Fruit fly (Drosophila melanogaster) whole organism, adult: ENCODE results near the gene hoip.

Experiments
- CG11617 ChIP-seq: fragments of 200-800 bp; sonication (Bioruptor generic); optimal IDR thresholded peaks from 2 replicates; lab custom pipeline; 2017; ENCODE audit warnings: mild to moderate bottlenecking, missing biosample characterization, missing genetic modification reagents, missing genetic modification characterization
- CG12768 ChIP-seq: fragments of 200-800 bp; sonication (Bioruptor generic); optimal IDR thresholded peaks from 2 replicates; lab custom pipeline; 2017; ENCODE audit warnings: missing biosample characterization, missing genetic modification characterization, mild to moderate bottlenecking, moderate library complexity, missing genetic modification reagents
- CG14711 ChIP-seq: fragments of 200-800 bp; sonication (Bioruptor generic); optimal IDR thresholded peaks from 2 replicates; lab custom pipeline; 2018; ENCODE audit warnings: missing biosample characterization, mild to moderate bottlenecking, missing genetic modification characterization, moderate library complexity
- CG1620 ChIP-seq: fragments of 200-800 bp; sonication (Bioruptor generic); optimal IDR thresholded peaks from 2 replicates; lab custom pipeline; 2016; ENCODE audit warnings: missing biosample characterization, missing genetic modification characterization
- CG33017 ChIP-seq: fragments of 200-800 bp; sonication (Bioruptor generic); optimal IDR thresholded peaks from 2 replicates; lab custom pipeline; 2018; ENCODE audit warnings: missing biosample characterization, mild to moderate bottlenecking, missing genetic modification characterization, moderate library complexity
- CG5204 ChIP-seq: fragments of 200-800 bp; sonication (Bioruptor generic); optimal IDR thresholded peaks from 2 replicates; lab custom pipeline; 2016; ENCODE audit warnings: missing biosample characterization, missing genetic modification characterization
- CG7045 ChIP-seq: fragments of 200-800 bp; sonication (Bioruptor generic); optimal IDR thresholded peaks from 2 replicates; lab custom pipeline; 2017; ENCODE audit warnings: missing biosample characterization, mild to moderate bottlenecking, missing genetic modification characterization
- CG7101 ChIP-seq: fragments of 200-800 bp; sonication (Bioruptor generic); optimal IDR thresholded peaks from 2 replicates; lab custom pipeline; 2018; ENCODE audit warnings: missing biosample characterization, mild to moderate bottlenecking, missing genetic modification characterization, moderate library complexity
- Clk ChIP-seq: fragments of 200-800 bp; sonication (Bioruptor generic); optimal IDR thresholded peaks from 2 replicates; lab custom pipeline; 2017; ENCODE audit warnings: missing biosample characterization, missing genetic modification characterization
- Crg-1 ChIP-seq: fragments of 200-800 bp; sonication (Bioruptor generic); optimal IDR thresholded peaks from 2 replicates; lab custom pipeline; 2016; ENCODE audit warnings: missing biosample characterization, missing genetic modification characterization
- Hr96 ChIP-seq: fragments of 200-800 bp; sonication (Bioruptor generic); optimal IDR thresholded peaks from 2 replicates; lab custom pipeline; 2016; ENCODE audit warnings: missing biosample characterization, missing genetic modification characterization
- bab1 ChIP-seq: fragments of 200-800 bp; sonication (Bioruptor generic); optimal IDR thresholded peaks from 3 replicates; lab custom pipeline; 2019; ENCODE audit warnings: missing biosample characterization, mild to moderate bottlenecking, missing genetic modification characterization, moderate library complexity
- cic ChIP-seq: fragments of 200-800 bp; sonication (Bioruptor generic); optimal IDR thresholded peaks from 2 replicates; lab custom pipeline; 2017; ENCODE audit warnings: missing biosample characterization, mild to moderate bottlenecking, missing genetic modification characterization, moderate library complexity
- cnc ChIP-seq, 2 experiments: fragments of >200 bp; optimal IDR thresholded peaks; 2 replicates each; lab custom pipeline; 2017
- kay ChIP-seq: fragments of 200-800 bp; sonication (Bioruptor generic); peaks from one replicate; lab custom pipeline; 2016; ENCODE audit warnings: missing biosample characterization, missing genetic modification characterization, borderline replicate concordance
- ovo ChIP-seq: fragments of 200-800 bp; sonication (Bioruptor generic); optimal IDR thresholded peaks from 2 replicates; lab custom pipeline; 2016; ENCODE audit warnings: missing biosample characterization, missing genetic modification characterization
- pad ChIP-seq: fragments of 200-800 bp; sonication (Bioruptor generic); optimal IDR thresholded peaks from 3 replicates; lab custom pipeline; 2017; ENCODE audit warnings: missing biosample characterization, missing genetic modification characterization, mild to moderate bottlenecking, moderate library complexity, missing genetic modification reagents
- tj ChIP-seq: fragments of 200-800 bp; sonication (Bioruptor generic); optimal IDR thresholded peaks from 3 replicates; lab custom pipeline; 2017; ENCODE audit warnings: missing biosample characterization, mild to moderate bottlenecking, missing genetic modification characterization, moderate library complexity
- toe ChIP-seq: fragments of 200-800 bp; sonication (Bioruptor generic); optimal IDR thresholded peaks from 2 replicates; lab custom pipeline; 2016; ENCODE audit warnings: missing biosample characterization, missing genetic modification characterization

Gene hoip

DNA sequence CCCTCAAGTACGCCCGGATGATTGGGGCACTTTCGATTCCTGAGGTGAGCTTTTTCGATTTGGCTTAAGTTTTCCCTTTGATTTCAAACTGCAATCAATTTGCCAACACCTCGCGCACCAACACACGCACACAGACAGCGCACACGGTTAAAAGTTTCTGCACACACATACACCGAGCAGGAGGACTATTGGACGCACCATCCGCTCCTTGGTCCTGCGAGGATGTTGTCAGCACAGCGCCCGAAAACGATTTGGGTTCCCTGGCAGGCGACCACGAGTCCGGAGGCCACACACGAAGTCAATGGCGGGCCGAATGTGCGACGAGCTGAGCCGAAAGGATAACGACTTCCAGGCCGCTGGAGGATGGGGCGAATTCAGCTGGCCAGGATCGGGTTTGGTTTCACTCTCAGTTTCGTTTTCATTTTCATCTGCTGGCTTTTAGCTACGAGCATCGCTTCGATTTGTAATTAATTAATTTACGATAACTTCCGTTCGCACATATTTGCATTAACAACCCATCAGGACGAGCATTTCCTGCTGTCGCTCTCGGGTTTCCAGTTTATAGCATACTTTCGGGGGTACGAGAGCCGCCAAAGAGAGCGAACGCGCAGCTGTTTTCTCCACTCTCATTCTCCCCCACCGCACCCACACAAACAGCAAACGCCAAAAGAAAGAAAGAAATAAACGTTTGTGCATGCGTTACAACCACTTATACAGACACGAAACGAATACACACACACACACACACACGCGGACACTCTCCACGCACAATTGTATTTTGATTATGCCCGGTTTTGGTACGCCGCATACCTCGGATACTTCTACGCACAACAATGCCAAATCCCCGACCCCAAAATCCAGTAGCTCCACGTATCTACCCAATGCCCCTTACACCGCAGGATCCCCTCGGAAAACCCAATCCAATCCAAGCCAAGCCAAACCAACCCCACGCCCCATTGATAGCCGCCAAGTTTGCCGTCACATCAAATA lies 46.9 kb downstream of the hoip start, which contains the start of gene Nckx30C:
Gene Nckx30C (minus strand): TSS at position 260 of the 990 bp plus-strand sequence.
- no peak for TF ChIP-seq CG1620 (GFP tag; lab: Kevin White, UChicago)
- TF ChIP-seq CG33017 = no peak
- TF ChIP-seq ovo (GFP tag; lab: Kevin White, UChicago) = no peak
- no peak for TF ChIP-seq CG5204 (GFP tag; lab: Kevin White, UChicago)
- TF ChIP-seq CG7045 = no peak
- TF ChIP-seq bab1 (GFP tag; lab: Kevin White, UChicago) = no peak
- no peak for TF ChIP-seq kay (GFP tag; lab: Kevin White, UChicago)
- no peak for TF ChIP-seq CG14711 (tag; lab: Kevin White, UChicago)
- TF ChIP-seq Clk (GFP tag; lab: Kevin White, UChicago) = no peak

DNA sequence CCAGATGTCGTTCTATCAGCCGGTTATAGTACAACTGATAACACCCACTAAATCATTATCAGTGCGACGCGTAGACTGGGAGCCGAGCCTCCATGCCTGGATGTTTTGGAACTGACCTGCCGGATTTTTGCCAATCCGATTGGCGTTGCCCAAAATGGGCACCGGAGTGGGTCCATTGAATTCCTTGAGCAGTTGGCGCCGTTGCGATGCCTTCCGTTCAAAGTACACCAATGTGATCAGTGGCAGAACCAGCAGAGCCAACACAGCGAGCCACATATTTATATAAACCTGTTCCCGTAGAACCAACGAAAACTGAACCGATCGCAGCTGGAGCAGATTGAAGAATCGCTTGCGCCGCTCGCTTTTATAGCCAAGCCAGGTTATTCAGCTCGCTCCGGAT lies 50.2 kb downstream of the hoip start, which contains the start of gene Cyp4e3:
Gene Cyp4e3 (minus strand): TSS at position 327 of the 400 bp plus-strand sequence.
- TF ChIP-seq pad (GFP tag; lab: Kevin White, UChicago) = no peak
- no peak for TF ChIP-seq CG33017
- TF ChIP-seq CG5204 (GFP tag; lab: Kevin White, UChicago) = no peak
- no peak for TF ChIP-seq CG11617
- no peak for TF ChIP-seq Hr96 (GFP tag; lab: Kevin White, UChicago)
- no peak for TF ChIP-seq ovo (GFP tag; lab: Kevin White, UChicago)
- no peak for TF ChIP-seq toe (GFP tag; lab: Kevin White, UChicago)
- no peak for TF ChIP-seq cic (GFP tag; lab: Kevin White, UChicago)
- no peak for TF ChIP-seq cnc (optimal IDR thresholded peaks at IDR 0.05; lab: Kevin White, UChicago)
- TF ChIP-seq kay (GFP tag; lab: Kevin White, UChicago) = no peak
- no peak for TF ChIP-seq CG12768 (GFP tag; lab: Kevin White, UChicago)
- no peak for TF ChIP-seq CG7101
- no peak for TF ChIP-seq bab1 (GFP tag; lab: Kevin White, UChicago)
- no peak for TF ChIP-seq Crg-1 (GFP tag; lab: Kevin White, UChicago)
- no peak for TF ChIP-seq Clk (GFP tag; lab: Kevin White, UChicago)
- TF ChIP-seq tj (GFP tag; lab: Kevin White, UChicago) = no peak
